Fruit fly (Drosophila melanogaster) whole organism, embryonic: ENCODE measurements around the gene soti.

Experiments
- Asciz ChIP-seq: fragments of 200-800 bp; sonication (Bioruptor generic); optimal IDR thresholded peaks from 2 replicates; lab custom pipeline; 2017; ENCODE audit warnings: missing biosample characterization, mild to moderate bottlenecking, missing genetic modification characterization, missing genetic modification reagents
- Blimp-1 ChIP-seq: fragments of 200-800 bp; sonication (Bioruptor generic); optimal IDR thresholded peaks from 3 replicates; lab custom pipeline; 2018; ENCODE audit warnings: missing biosample characterization, missing genetic modification characterization, mild to moderate bottlenecking, moderate library complexity, missing genetic modification reagents
- CG11398 ChIP-seq: fragments of 200-800 bp; sonication (Bioruptor generic); optimal IDR thresholded peaks from 2 replicates; lab custom pipeline; 2016; ENCODE audit warnings: missing biosample characterization, missing genetic modification characterization
- CG11695 ChIP-seq: fragments of 200-800 bp; sonication (Bioruptor generic); IDR thresholded peaks from 3 replicates; pipeline ENCODE4 v1.3.6; 2022; ENCODE audit warnings: missing biosample characterization, missing genetic modification characterization
- CG12219 ChIP-seq: fragments of 200-800 bp; sonication (Bioruptor generic); optimal IDR thresholded peaks from 3 replicates; lab custom pipeline; 2018; ENCODE audit warnings: missing biosample characterization, mild to moderate bottlenecking, missing genetic modification characterization
- CG14667 ChIP-seq: fragments of 200-800 bp; sonication (Bioruptor generic); IDR thresholded peaks from 2 replicates; pipeline ENCODE4 v1.3.6; 2022; ENCODE audit warnings: missing biosample characterization, missing genetic modification characterization
- CG14710 ChIP-seq: fragments of 200-800 bp; sonication (Bioruptor generic); optimal IDR thresholded peaks from 3 replicates; lab custom pipeline; 2019; ENCODE audit warnings: missing biosample characterization, mild to moderate bottlenecking, missing genetic modification characterization, moderate library complexity
- CG15479 ChIP-seq: fragments of 200-800 bp; sonication (Bioruptor generic); optimal IDR thresholded peaks from 3 replicates; lab custom pipeline; 2019; ENCODE audit warnings: missing biosample characterization, mild to moderate bottlenecking, missing genetic modification characterization, moderate library complexity
- CG1602 ChIP-seq: fragments of 200-800 bp; sonication (Bioruptor generic); optimal IDR thresholded peaks from 3 replicates; lab custom pipeline; 2016; ENCODE audit warnings: missing biosample characterization, missing genetic modification characterization
- CG17359 ChIP-seq: fragments of 200-800 bp; sonication (Bioruptor generic); optimal IDR thresholded peaks from 3 replicates; lab custom pipeline; 2018; ENCODE audit warnings: missing biosample characterization, mild to moderate bottlenecking, missing genetic modification characterization, moderate library complexity
- CG1792 ChIP-seq: fragments of 200-800 bp; sonication (Bioruptor generic); optimal IDR thresholded peaks from 2 replicates; lab custom pipeline; 2016; ENCODE audit warnings: missing biosample characterization, missing genetic modification characterization
- CG2202 ChIP-seq: fragments of 200-800 bp; sonication (Bioruptor generic); optimal IDR thresholded peaks from 2 replicates; lab custom pipeline; 2018; ENCODE audit warnings: missing biosample characterization, mild to moderate bottlenecking, missing genetic modification characterization
- CG33557 ChIP-seq: fragments of 200-800 bp; sonication (Bioruptor generic); optimal IDR thresholded peaks from 2 replicates; lab custom pipeline; 2019; ENCODE audit warnings: missing biosample characterization, mild to moderate bottlenecking, missing genetic modification characterization, moderate library complexity
- CG34224 ChIP-seq: fragments of 200-800 bp; sonication (Bioruptor generic); IDR thresholded peaks from 3 replicates; pipeline ENCODE4 v1.3.6; 2022; ENCODE audit warnings: missing biosample characterization, missing genetic modification characterization; ENCODE audit not compliant: partially characterized antibody
- CG3838 ChIP-seq: fragments of 200-800 bp; sonication (Bioruptor generic); optimal IDR thresholded peaks from 3 replicates; lab custom pipeline; 2016; ENCODE audit warnings: missing biosample characterization, missing genetic modification characterization
- CG4404 ChIP-seq: fragments of 200-800 bp; sonication (Bioruptor generic); IDR thresholded peaks from 2 replicates; pipeline ENCODE4 v1.3.6; 2022; ENCODE audit warnings: missing biosample characterization, missing genetic modification characterization
- CG6175 ChIP-seq: fragments of 200-800 bp; sonication (Bioruptor generic); IDR thresholded peaks from 3 replicates; pipeline ENCODE4 v1.3.6; 2022; ENCODE audit warnings: missing biosample characterization, missing genetic modification characterization
- CG8478 ChIP-seq: fragments of >200 bp; optimal IDR thresholded peaks from 2 replicates; lab custom pipeline; 2018
- CHES-1-like ChIP-seq: fragments of 200-800 bp; sonication (Bioruptor generic); optimal IDR thresholded peaks from 2 replicates; lab custom pipeline; 2016; ENCODE audit warnings: missing biosample characterization, missing genetic modification characterization
- Camta ChIP-seq: fragments of 200-800 bp; sonication (Bioruptor generic); optimal IDR thresholded peaks from 2 replicates; lab custom pipeline; 2016; ENCODE audit warnings: missing biosample characterization, missing genetic modification characterization
- CoRest ChIP-seq: fragments of 200-800 bp; sonication (Bioruptor generic); optimal IDR thresholded peaks from 3 replicates; lab custom pipeline; 2018; ENCODE audit warnings: missing biosample characterization, mild to moderate bottlenecking, missing genetic modification characterization, moderate library complexity
- Drgx ChIP-seq: fragments of 200-800 bp; sonication (Bioruptor generic); IDR thresholded peaks from 2 replicates; pipeline ENCODE4 v1.3.6; 2022; ENCODE audit warnings: missing biosample characterization, missing genetic modification characterization
- E2f2 ChIP-seq: fragments of 200-800 bp; sonication (Bioruptor generic); IDR thresholded peaks from 2 replicates; pipeline ENCODE4 v1.3.6; 2022; ENCODE audit warnings: missing biosample characterization, missing genetic modification characterization
- GATAe ChIP-seq: fragments of 200-800 bp; sonication (Bioruptor generic); conservative IDR thresholded peaks from 2 replicates; pipeline ENCODE4 v1.3.6; 2022; ENCODE audit warnings: missing biosample characterization, missing genetic modification characterization
- HLHmδ ChIP-seq: fragments of 200-800 bp; sonication (Bioruptor generic); optimal IDR thresholded peaks from 2 replicates; lab custom pipeline; 2018; ENCODE audit warnings: missing biosample characterization, mild to moderate bottlenecking, missing genetic modification characterization, moderate library complexity
- Mad ChIP-seq: fragments of 200-800 bp; sonication (Bioruptor generic); optimal IDR thresholded peaks from 2 replicates; lab custom pipeline; 2016; ENCODE audit warnings: missing biosample characterization, missing genetic modification characterization
- Max ChIP-seq: fragments of 200-800 bp; sonication (Bioruptor generic); optimal IDR thresholded peaks from 2 replicates; lab custom pipeline; 2016; ENCODE audit warnings: missing biosample characterization, mild to moderate bottlenecking, missing genetic modification characterization
- Pdp1 ChIP-seq, 2 experiments: fragments of 200-800 bp; sonication (Bioruptor generic); optimal IDR thresholded peaks; 3 replicates each; lab custom pipeline; 2016; ENCODE audit warnings: missing biosample characterization in 2 of 2, missing genetic modification characterization in 2 of 2, mild to moderate bottlenecking in 1 of 2, moderate library complexity in 1 of 2
- Spps ChIP-seq: fragments of 200-800 bp; sonication (Bioruptor generic); optimal IDR thresholded peaks from 2 replicates; lab custom pipeline; 2018; ENCODE audit warnings: missing biosample characterization, mild to moderate bottlenecking, missing genetic modification characterization
- Sry-δ ChIP-seq: fragments of 200-800 bp; sonication (Bioruptor generic); optimal IDR thresholded peaks from 2 replicates; lab custom pipeline; 2016; ENCODE audit warnings: missing biosample characterization, missing genetic modification characterization
- Ssrp ChIP-seq: fragments of 200-800 bp; sonication (Bioruptor generic); optimal IDR thresholded peaks from 2 replicates; lab custom pipeline; 2018; ENCODE audit warnings: missing biosample characterization, mild to moderate bottlenecking, missing genetic modification characterization, moderate library complexity
- TFAM ChIP-seq: fragments of 200-800 bp; sonication (Bioruptor generic); optimal IDR thresholded peaks from 2 replicates; lab custom pipeline; 2017; ENCODE audit warnings: missing biosample characterization, missing genetic modification characterization, inconsistent platforms
- bsh ChIP-seq, 2 experiments: fragments of 200-800 bp; sonication (Bioruptor generic); optimal IDR thresholded peaks; 2 replicates each; lab custom pipeline; 2017 to 2018; ENCODE audit warnings: mild to moderate bottlenecking in 2 of 2, missing biosample characterization in 2 of 2, missing genetic modification characterization in 2 of 2, moderate library complexity in 1 of 2
- cato ChIP-seq: fragments of 200-800 bp; sonication (Bioruptor generic); optimal IDR thresholded peaks from 2 replicates; lab custom pipeline; 2016; ENCODE audit warnings: missing biosample characterization, missing genetic modification characterization, borderline replicate concordance
- corto ChIP-seq: fragments of 200-800 bp; sonication (Bioruptor generic); optimal IDR thresholded peaks from 2 replicates; lab custom pipeline; 2016; ENCODE audit warnings: missing biosample characterization, mild to moderate bottlenecking, missing genetic modification characterization, moderate library complexity
- danr ChIP-seq: fragments of 200-800 bp; sonication (Bioruptor generic); IDR thresholded peaks from 2 replicates; pipeline ENCODE4 v1.3.6; 2022; ENCODE audit warnings: missing biosample characterization, missing genetic modification characterization
- dati ChIP-seq: fragments of 200-800 bp; sonication (Bioruptor generic); IDR thresholded peaks from 2 replicates; pipeline ENCODE4 v1.3.6; 2022; ENCODE audit warnings: missing biosample characterization, missing genetic modification characterization
- dm ChIP-seq: fragments of 200-800 bp; sonication (Bioruptor generic); optimal IDR thresholded peaks from 3 replicates; lab custom pipeline; 2016; ENCODE audit warnings: missing biosample characterization, missing genetic modification characterization
- dmrt99B ChIP-seq: fragments of 200-800 bp; sonication (Bioruptor generic); optimal IDR thresholded peaks from 2 replicates; lab custom pipeline; 2018; ENCODE audit warnings: missing biosample characterization, mild to moderate bottlenecking, missing genetic modification characterization, moderate library complexity
- emc ChIP-seq: fragments of 200-800 bp; sonication (Bioruptor generic); optimal IDR thresholded peaks from 2 replicates; lab custom pipeline; 2016; ENCODE audit warnings: missing biosample characterization, missing genetic modification characterization
- fd3F ChIP-seq: fragments of 200-800 bp; sonication (Bioruptor generic); optimal IDR thresholded peaks from 2 replicates; lab custom pipeline; 2018; ENCODE audit warnings: missing biosample characterization, mild to moderate bottlenecking, missing genetic modification characterization, moderate library complexity
- ftz-f1 ChIP-seq: fragments of 200-800 bp; sonication (Bioruptor generic); optimal IDR thresholded peaks from 2 replicates; lab custom pipeline; 2016; ENCODE audit warnings: missing biosample characterization, missing genetic modification characterization
- gem ChIP-seq: fragments of 200-800 bp; sonication (Bioruptor generic); optimal IDR thresholded peaks from 2 replicates; lab custom pipeline; 2019; ENCODE audit warnings: missing biosample characterization, mild to moderate bottlenecking, missing genetic modification characterization, moderate library complexity
- ind ChIP-seq: fragments of 200-800 bp; sonication (Bioruptor generic); optimal IDR thresholded peaks from 3 replicates; lab custom pipeline; 2016; ENCODE audit warnings: missing biosample characterization, missing genetic modification characterization
- mirr ChIP-seq: fragments of 200-800 bp; sonication (Bioruptor generic); optimal IDR thresholded peaks from 3 replicates; lab custom pipeline; 2018; ENCODE audit warnings: missing biosample characterization, mild to moderate bottlenecking, missing genetic modification characterization
- nerfin-1 ChIP-seq: fragments of 200-800 bp; sonication (Bioruptor generic); optimal IDR thresholded peaks from 3 replicates; lab custom pipeline; 2019; ENCODE audit warnings: missing biosample characterization, mild to moderate bottlenecking, missing genetic modification characterization, moderate library complexity
- otp ChIP-seq: fragments of 200-800 bp; sonication (Bioruptor generic); IDR thresholded peaks from 3 replicates; pipeline ENCODE4, ENCODE4 v1.3.6; 2022; ENCODE audit warnings: missing biosample characterization, missing genetic modification characterization
- slbo ChIP-seq: fragments of 200-800 bp; sonication (Bioruptor generic); IDR thresholded peaks from 2 replicates; pipeline ENCODE4 v1.3.6; 2022; ENCODE audit warnings: missing biosample characterization, missing genetic modification characterization
- twi ChIP-seq: fragments of 200-800 bp; optimal IDR thresholded peaks from 2 replicates; lab custom pipeline; 2019; ENCODE audit warnings: missing biosample characterization, mild to moderate bottlenecking, missing genetic modification characterization, moderate library complexity
- wek ChIP-seq: fragments of 200-800 bp; sonication (Bioruptor generic); optimal IDR thresholded peaks from 3 replicates; lab custom pipeline; 2018; ENCODE audit warnings: missing biosample characterization, mild to moderate bottlenecking, missing genetic modification characterization, moderate library complexity

The soti gene

DNA sequence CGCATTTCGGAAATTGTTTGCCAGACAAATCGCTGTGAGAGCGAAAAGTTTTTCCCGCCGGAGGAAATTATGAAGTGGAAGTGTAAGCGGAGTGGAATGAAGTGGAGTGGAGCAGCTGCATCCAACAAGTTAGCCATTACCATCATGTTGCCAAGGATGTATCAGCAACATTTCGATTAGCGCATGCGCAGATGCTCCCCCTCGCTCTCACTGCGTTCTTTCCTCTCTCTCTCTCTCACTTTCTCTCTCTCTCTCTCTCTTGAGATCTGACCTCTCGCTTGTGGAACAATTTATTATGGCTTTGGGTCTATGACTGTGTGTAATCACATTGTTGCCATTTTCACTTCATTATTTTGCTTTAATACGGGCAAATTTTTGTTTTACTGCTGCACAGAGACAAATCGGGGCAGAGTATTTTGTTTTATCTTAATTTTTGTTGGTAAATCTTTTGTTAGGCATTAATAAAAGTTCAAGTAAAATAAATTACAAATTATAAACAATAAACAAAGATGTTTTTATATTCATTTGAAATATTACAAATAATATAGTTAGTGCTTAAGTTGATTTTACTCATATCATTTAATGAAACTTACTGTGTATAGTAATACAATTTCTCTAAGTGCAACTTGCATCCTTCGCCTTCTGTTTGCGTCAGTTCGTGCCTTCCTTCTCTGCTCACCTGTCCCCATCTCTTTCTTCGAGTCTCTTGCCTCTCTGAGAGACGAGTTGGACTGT is 980 bp upstream of the soti start (continued):
- no peak for TF ChIP-seq CHES-1-like (GFP tag; lab: Kevin White, UChicago)
- TF ChIP-seq Mad (GFP tag; lab: Kevin White, UChicago), result no peak
- peak; percentile 54 for TF ChIP-seq CG12219 (GFP tag; lab: Kevin White, UChicago)
- TF ChIP-seq Camta (GFP tag; lab: Kevin White, UChicago), result no peak
- TF ChIP-seq CG1602, result peak; percentile 69
- no peak for TF ChIP-seq GATAe (GFP tag; lab: Robert Waterston, UW)
- TF ChIP-seq emc (GFP tag; lab: Kevin White, UChicago), result no peak
- no peak for TF ChIP-seq HLHmδ (GFP tag; lab: Kevin White, UChicago)
- peak; percentile 49 for TF ChIP-seq CG33557 (GFP tag; lab: Kevin White, UChicago)
- TF ChIP-seq slbo, result peak; percentile 73
- peak; percentile 58 for TF ChIP-seq Max (GFP tag; lab: Kevin White, UChicago)
- peak; percentile 79 for TF ChIP-seq nerfin-1
- TF ChIP-seq Asciz (GFP tag; lab: Kevin White, UChicago), result peak; percentile 78
- peak; percentile 69 for TF ChIP-seq fd3F
- no peak for TF ChIP-seq mirr (GFP tag; lab: Kevin White, UChicago)
- TF ChIP-seq CG34224, result no peak
- TF ChIP-seq CG14710 (tag; lab: Kevin White, UChicago), result peak; percentile 79
- TF ChIP-seq otp (GFP tag; lab: Robert Waterston, UW), result no peak
- no peak for TF ChIP-seq wek (GFP tag; lab: Kevin White, UChicago)
- no peak for TF ChIP-seq TFAM (GFP tag; lab: Kevin White, UChicago)
- TF ChIP-seq Drgx (GFP tag; lab: Robert Waterston, UW), result peak; percentile 76
- TF ChIP-seq ftz-f1 (GFP tag; lab: Kevin White, UChicago), result no peak
- TF ChIP-seq Spps (tag; lab: Kevin White, UChicago), result peak; percentile 62
- TF ChIP-seq Pdp1 (GFP tag; optimal IDR thresholded peaks at IDR 0.05; lab: Kevin White, UChicago), result peak in 1 of 2 experiments; percentile 38
- TF ChIP-seq E2f2, result peak; percentile 43; the same call in 1 of the 2 replicates
- no peak for TF ChIP-seq CG6175 (GFP tag; lab: Robert Waterston, UW)
- TF ChIP-seq CG2202, result peak; percentile 14
- TF ChIP-seq CoRest (tag; lab: Kevin White, UChicago), result peak; percentile 88
- no peak for TF ChIP-seq CG8478

DNA sequence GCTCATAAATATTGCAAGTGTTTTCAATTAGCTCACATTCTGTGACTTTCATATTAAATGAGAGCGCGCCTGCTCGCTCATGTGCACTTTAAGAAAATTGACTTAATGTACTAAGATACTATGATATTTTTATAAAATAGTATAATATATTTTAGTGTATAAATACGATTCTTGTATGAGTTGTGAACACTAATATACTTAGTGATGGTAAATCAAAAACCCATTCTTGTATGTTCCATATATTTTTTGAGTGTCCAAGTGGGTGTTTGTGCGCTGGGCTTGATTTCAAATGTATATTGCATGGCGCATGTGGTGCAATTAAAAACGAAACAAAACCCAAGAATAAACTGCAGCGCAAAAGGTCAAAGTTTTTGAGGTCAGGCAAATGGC is 7.7 kb downstream of the soti start:
- TF ChIP-seq CG11695 (0 out of 3 replicates have a peak, but pooled peaks have one; percentile 23), CG3838 (GFP tag; lab: Kevin White, UChicago) (no peak), CG17359 (tag; lab: Kevin White, UChicago) (peak; percentile 15), dati (0 out of 2 replicates have a peak, but pooled peaks have one; percentile 26), bsh (GFP tag; optimal IDR thresholded peaks at IDR 0.05; lab: Kevin White, UChicago) (peak in 1 of 2 experiments; percentile 46), Sry-δ (GFP tag; lab: Kevin White, UChicago) (no peak), twi (tag; lab: Kevin White, UChicago) (no peak), corto (peak; percentile 40), CG14667 (GFP tag; lab: Robert Waterston, UW) (no peak), CG11398 (GFP tag; lab: Kevin White, UChicago) (no peak), Mad (GFP tag; lab: Kevin White, UChicago) (no peak), fd3F (no peak), CG4404 (GFP tag; lab: Robert Waterston, UW) (no peak), Blimp-1 (GFP tag; lab: Kevin White, UChicago) (peak; percentile 8), Ssrp (tag; lab: Kevin White, UChicago) (peak; percentile 7), CG15479 (GFP tag; lab: Kevin White, UChicago) (no peak), gem (tag; lab: Kevin White, UChicago) (peak; percentile 24), ind (no peak), dmrt99B (peak; percentile 15), CG1792 (GFP tag; lab: Kevin White, UChicago) (no peak), danr (GFP tag; lab: Robert Waterston, UW) (no peak), cato (GFP tag; lab: Kevin White, UChicago) (no peak), dm (GFP tag; lab: Kevin White, UChicago) (no peak)
